Fruit fly (Drosophila melanogaster): ENCODE measurements around the gene CG42751.

DNA sequence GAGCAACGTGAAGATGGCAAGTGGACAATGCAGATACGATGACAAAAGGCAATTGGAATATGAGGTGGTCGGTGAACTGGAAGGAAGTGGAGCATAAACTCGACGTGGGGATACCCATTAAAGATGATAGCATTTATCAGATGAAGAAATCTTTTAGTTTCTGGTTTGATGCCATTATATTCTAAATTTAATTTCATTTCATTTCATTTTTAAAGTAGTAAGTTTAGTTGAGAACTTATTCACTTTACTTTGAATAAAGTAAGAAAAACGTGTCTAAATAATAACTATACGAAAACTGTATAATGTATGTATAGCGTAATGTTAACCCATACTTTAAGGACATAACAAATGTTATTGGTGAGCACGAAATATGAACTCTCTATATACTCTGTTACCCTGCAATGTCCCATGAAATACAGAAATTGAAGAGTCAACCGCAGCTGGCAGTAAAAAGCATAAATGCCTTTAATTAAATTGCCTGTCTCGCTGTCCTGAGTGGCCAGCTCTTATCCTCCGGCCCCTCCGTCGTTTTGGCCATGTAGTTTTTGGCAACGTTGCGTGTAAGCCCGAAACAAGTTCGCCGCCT, 17.7 kb downstream of the CG42751 start:
- TF ChIP-seq Myc (optimal IDR thresholded peaks at IDR 0.05): no peak
- TF ChIP-seq Dif (GFP tag; optimal IDR thresholded peaks at IDR 0.05; ENCODE audit: partially characterized antibody): no peak
- TF ChIP-seq brk (GFP tag; optimal IDR thresholded peaks at IDR 0.05): no peak
- no peak for TF ChIP-seq pan (optimal IDR thresholded peaks at IDR 0.05)
- peak; percentile 58 for TF ChIP-seq Vsx2 (GFP tag; optimal IDR thresholded peaks at IDR 0.05; ENCODE audit: partially characterized antibody)

All from whole organism, wandering third instar larva.